Fruit fly (Drosophila melanogaster): ENCODE results near the gene lectin-21Cb.
A peak's percentile ranks its signal among the peaks of the same experiment; 100 is the strongest.

Gene lectin-21Cb

dm6 chr2L:633192-633591 is 12.2 kb upstream of the lectin-21Cb start (continued):
- TF ChIP-seq acj6 (GFP tag; optimal IDR thresholded peaks at IDR 0.05) (no peak), vri (GFP tag; optimal IDR thresholded peaks at IDR 0.05) (no peak), CG3919 (GFP tag; optimal IDR thresholded peaks at IDR 0.05) (no peak), CG31627 (GFP tag; optimal IDR thresholded peaks at IDR 0.05) (peak; percentile 28), Met (GFP tag; optimal IDR thresholded peaks at IDR 0.05) (peak; percentile 57)

- TF ChIP-seq CG7368 (GFP tag; optimal IDR thresholded peaks at IDR 0.05) (no peak), esn (GFP tag; optimal IDR thresholded peaks at IDR 0.05) (no peak), Ets21C (GFP tag; optimal IDR thresholded peaks at IDR 0.05) (no peak), spab (GFP tag; optimal IDR thresholded peaks at IDR 0.05) (no peak), net (GFP tag; optimal IDR thresholded peaks at IDR 0.05) (peak; percentile 4), salr (GFP tag; optimal IDR thresholded peaks at IDR 0.05) (no peak), acj6 (GFP tag; optimal IDR thresholded peaks at IDR 0.05) (no peak), CG6163 (GFP tag; IDR thresholded peaks at IDR 0.05) (0 out of 3 replicates have a peak, but pooled peaks have one; percentile 26), CG16779 (tag; optimal IDR thresholded peaks at IDR 0.05) (no peak), CG15336 (GFP tag; IDR thresholded peaks at IDR 0.05) (peak; percentile 64), Blimp-1 (GFP tag; optimal IDR thresholded peaks at IDR 0.05) (no peak), vri (GFP tag; optimal IDR thresholded peaks at IDR 0.05) (no peak), CG11294 (GFP tag; IDR thresholded peaks at IDR 0.05) (peak; percentile 46; the same call in 1 of the 2 replicates), Hr4 (GFP tag; optimal IDR thresholded peaks at IDR 0.05) (no peak), Gug (GFP tag; IDR thresholded peaks at IDR 0.05) (no peak), fd85E (GFP tag; optimal IDR thresholded peaks at IDR 0.05) (no peak), CG1621 (tag; optimal IDR thresholded peaks at IDR 0.05) (no peak), Hr39 (GFP tag; optimal IDR thresholded peaks at IDR 0.05) (no peak), Eip78C (GFP tag) (peak; percentile 73), CG31627 (GFP tag; optimal IDR thresholded peaks at IDR 0.05) (no peak), lz (GFP tag; optimal IDR thresholded peaks at IDR 0.05) (no peak), CG3919 (GFP tag; optimal IDR thresholded peaks at IDR 0.05) (no peak), Ets96B (tag; optimal IDR thresholded peaks at IDR 0.05) (no peak), pdm3 (GFP tag; optimal IDR thresholded peaks at IDR 0.05) (peak; percentile 1), OdsH (GFP tag; optimal IDR thresholded peaks at IDR 0.05) (peak; percentile 20), eg (GFP tag; IDR thresholded peaks at IDR 0.05) (peak; percentile 68; the same call in 2 of the 3 replicates), CG8119 (GFP tag; IDR thresholded peaks at IDR 0.05) (peak; percentile 32; the same call in 1 of the 3 replicates), fkh (GFP tag; optimal IDR thresholded peaks at IDR 0.05) (no peak), CG6808 (GFP tag; optimal IDR thresholded peaks at IDR 0.05) (no peak), CG6792 (GFP tag; optimal IDR thresholded peaks at IDR 0.05) (no peak), CG6276 (GFP tag; optimal IDR thresholded peaks at IDR 0.05) (no peak), Lpt (GFP tag; optimal IDR thresholded peaks at IDR 0.05) (no peak), CG34406 (GFP tag; optimal IDR thresholded peaks at IDR 0.05) (no peak), CG8319 (GFP tag; optimal IDR thresholded peaks at IDR 0.05) (no peak), CG4318 (GFP tag; optimal IDR thresholded peaks at IDR 0.05) (no peak), achi (GFP tag; optimal IDR thresholded peaks at IDR 0.05) (peak; percentile 13), Smox (GFP tag; optimal IDR thresholded peaks at IDR 0.05) (no peak), CG6854 (GFP tag; optimal IDR thresholded peaks at IDR 0.05) (no peak), cyc (GFP tag; optimal IDR thresholded peaks at IDR 0.05) (no peak), Sox102F (GFP tag; optimal IDR thresholded peaks at IDR 0.05) (no peak), CG32006 (GFP tag; optimal IDR thresholded peaks at IDR 0.05) (peak; percentile 48), Met (GFP tag; optimal IDR thresholded peaks at IDR 0.05) (no peak), CG3032 (tag; optimal IDR thresholded peaks at IDR 0.05) (no peak)
Measured at dm6 chr2L:630177-630576, 9.2 kb upstream of the lectin-21Cb start.

All from whole organism, prepupa.